Worm (Caenorhabditis elegans): Measurements from ENCODE around the gene mlt-4.
"Not testable (repeated sequence)": the region's sequence is repeated elsewhere in the genome, so short reads cannot be mapped to it uniquely, and the experiment has no call there.

- TF ChIP-seq klf-2 (GFP tag; conservative IDR thresholded peaks at IDR 0.05); flt-1 (GFP tag; IDR thresholded peaks at IDR 0.05); med-1 (GFP tag; optimal IDR thresholded peaks at IDR 0.05; ENCODE audit: insufficient read depth); ztf-23 (GFP tag; IDR thresholded peaks at IDR 0.05); ref-1 (GFP tag; conservative IDR thresholded peaks at IDR 0.05); ztf-29 (GFP tag; IDR thresholded peaks at IDR 0.05): not testable (repeated sequence)
Measured at ce11 chrV:20303288-20303687, 14.1 kb upstream of the mlt-4 start, which contains the start of gene ZC15.3.

Data from whole organism, midembryonic.